Worm (Caenorhabditis elegans): ENCODE results near the gene plc-2.

The plc-2 gene

DNA sequence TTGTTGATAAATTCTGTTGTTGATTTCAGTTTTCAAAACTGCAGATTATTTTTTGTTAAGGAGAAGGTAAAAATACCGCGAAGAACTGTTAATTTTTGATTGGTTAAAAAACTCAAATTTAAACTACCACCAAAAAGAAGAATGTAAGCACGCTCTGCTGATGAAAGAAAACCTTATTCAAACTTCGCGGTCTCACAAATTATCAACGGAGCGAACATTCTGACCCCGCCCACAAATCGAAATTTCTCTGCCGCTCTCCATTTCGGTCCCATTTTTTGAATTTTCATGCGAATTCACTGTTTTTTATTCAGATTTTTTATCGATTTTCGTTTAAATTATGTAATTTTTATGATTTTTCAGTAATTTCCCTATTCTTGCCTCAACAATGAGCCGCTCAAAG, 2.8 kb upstream of the plc-2 start, which contains the start of gene cyn-3 (continued):
- TF ChIP-seq tra-1 (GFP tag; IDR thresholded peaks at IDR 0.05) = no peak
- TF ChIP-seq php-3 (GFP tag; IDR thresholded peaks at IDR 0.05) = no peak
- peak; percentile 2 for TF ChIP-seq ama-1 (optimal IDR thresholded peaks at IDR 0.05)
- peak; percentile 81 for TF ChIP-seq fkh-10 (GFP tag; optimal IDR thresholded peaks at IDR 0.05)
- no peak for TF ChIP-seq ztf-11 (tag; optimal IDR thresholded peaks at IDR 0.05)
- peak; percentile 32 to 94 for TF ChIP-seq lsy-2 (tag; optimal IDR thresholded peaks at IDR 0.05)
- TF ChIP-seq mep-1 (tag; optimal IDR thresholded peaks at IDR 0.05) = peak; percentile 86
- no peak for TF ChIP-seq Y105C5A.15 (GFP tag; IDR thresholded peaks at IDR 0.05)
- no peak for TF ChIP-seq nhr-10 (tag; optimal IDR thresholded peaks at IDR 0.05)
- no peak for TF ChIP-seq lin-29 (GFP tag; IDR thresholded peaks at IDR 0.05)
- peak; percentile 28 for TF ChIP-seq nhr-25 (tag; optimal IDR thresholded peaks at IDR 0.05; ENCODE audit: borderline replicate concordance, insufficient read depth)
- no peak for TF ChIP-seq lin-1 (GFP tag; IDR thresholded peaks at IDR 0.05)
- TF ChIP-seq lin-39 (tag; optimal IDR thresholded peaks at IDR 0.05) = no peak
- TF ChIP-seq F49E8.2 (tag; optimal IDR thresholded peaks at IDR 0.05; ENCODE audit: borderline replicate concordance) = no peak
- no peak for TF ChIP-seq mxl-3 (GFP tag; optimal IDR thresholded peaks at IDR 0.05)
- TF ChIP-seq jun-1 (tag; optimal IDR thresholded peaks at IDR 0.05) = no peak
- no peak for TF ChIP-seq madf-5 (GFP tag; IDR thresholded peaks at IDR 0.05)
- TF ChIP-seq Y75B8A.6 (GFP tag; IDR thresholded peaks at IDR 0.05) = no peak

DNA sequence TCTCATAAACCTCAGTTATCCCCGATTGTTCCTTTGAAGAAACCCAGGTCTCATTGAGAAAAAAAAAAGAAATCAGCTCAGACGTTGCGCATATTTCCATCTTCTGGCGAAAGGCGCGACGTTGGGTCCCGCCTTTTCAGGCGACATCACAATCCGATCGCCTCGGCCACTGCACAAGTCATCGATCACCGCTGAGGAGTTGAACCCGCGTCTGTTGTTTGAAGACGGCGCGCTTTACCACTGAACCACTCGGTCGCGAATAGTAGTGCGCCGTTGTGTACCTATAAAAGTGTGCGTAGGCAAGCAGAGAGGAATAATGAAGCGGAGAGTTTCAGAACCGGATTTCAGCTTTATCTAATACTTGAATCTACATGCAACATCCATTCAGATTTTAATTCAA, 1.5 kb upstream of the plc-2 start, which contains the start of gene Y75B12B.11:
Y75B12B.11 (plus strand) TSS at position 394 of the 400 bp plus-strand sequence.
- no peak for TF ChIP-seq ztf-11 (tag; optimal IDR thresholded peaks at IDR 0.05)
- peak; percentile 79 for TF ChIP-seq mdt-29 (GFP tag; IDR thresholded peaks at IDR 0.05)
- peak; percentile 98 for TF ChIP-seq F44E2.7 (GFP tag; IDR thresholded peaks at IDR 0.05)
- no peak for TF ChIP-seq mdl-1 (tag; optimal IDR thresholded peaks at IDR 0.05)
- TF ChIP-seq lin-15B (tag; optimal IDR thresholded peaks at IDR 0.05) = peak; percentile 34
- TF ChIP-seq hmg-1.1 (GFP tag; IDR thresholded peaks at IDR 0.05) = peak; percentile 92
- TF ChIP-seq snpc-1.2 (GFP tag; IDR thresholded peaks at IDR 0.05) = peak; percentile 94
- TF ChIP-seq lin-1 (GFP tag; IDR thresholded peaks at IDR 0.05) = peak; percentile 96
- TF ChIP-seq dmd-9 (GFP tag; IDR thresholded peaks at IDR 0.05) = peak; percentile 87
- TF ChIP-seq hlh-11 (tag; optimal IDR thresholded peaks at IDR 0.05) = peak; percentile 76
- TF ChIP-seq Y48G9A.11 (GFP tag; IDR thresholded peaks at IDR 0.05) = peak; percentile 91
- peak; percentile 95 for TF ChIP-seq ceh-44 (GFP tag; IDR thresholded peaks at IDR 0.05)
- no peak for TF ChIP-seq ZK546.5 (tag; optimal IDR thresholded peaks at IDR 0.05)
- peak; percentile 80 for TF ChIP-seq dmd-6 (GFP tag; IDR thresholded peaks at IDR 0.05)
- peak; percentile 91 for TF ChIP-seq daf-8 (GFP tag; IDR thresholded peaks at IDR 0.05)
- peak; percentile 42 for TF ChIP-seq ztf-7 (tag; optimal IDR thresholded peaks at IDR 0.05)
- TF ChIP-seq pha-4 (GFP tag; IDR thresholded peaks at IDR 0.05) = peak; percentile 97
- no peak for TF ChIP-seq pha-4 (tag; optimal IDR thresholded peaks at IDR 0.05)
- TF ChIP-seq nhr-48 (tag; optimal IDR thresholded peaks at IDR 0.05) = peak; percentile 83
- no peak for TF ChIP-seq zag-1 (tag; optimal IDR thresholded peaks at IDR 0.05)
- peak; percentile 95 for TF ChIP-seq tra-1 (GFP tag; IDR thresholded peaks at IDR 0.05)
- TF ChIP-seq aha-1 (tag) = peak; percentile 98
- peak; percentile 90 for TF ChIP-seq mxl-2 (GFP tag; conservative IDR thresholded peaks at IDR 0.05)
- peak; percentile 39 for TF ChIP-seq nhr-10 (tag; optimal IDR thresholded peaks at IDR 0.05)
- peak; percentile 80 for TF ChIP-seq rbr-2 (tag; optimal IDR thresholded peaks at IDR 0.05)
- TF ChIP-seq ceh-32 (tag; optimal IDR thresholded peaks at IDR 0.05; ENCODE audit: poor library complexity) = peak; percentile 65
- TF ChIP-seq ama-1 (optimal IDR thresholded peaks at IDR 0.05) = peak; percentile 82
- peak; percentile 45 for TF ChIP-seq nhr-25 (tag; optimal IDR thresholded peaks at IDR 0.05; ENCODE audit: borderline replicate concordance, insufficient read depth)
- peak; percentile 88 for TF ChIP-seq lir-3 (tag; optimal IDR thresholded peaks at IDR 0.05)
- TF ChIP-seq set-16 (GFP tag; IDR thresholded peaks at IDR 0.05) = peak; percentile 85
- peak; percentile 96 for TF ChIP-seq nhr-6 (tag; optimal IDR thresholded peaks at IDR 0.05)
- TF ChIP-seq saeg-2 (GFP tag; IDR thresholded peaks at IDR 0.05) = peak; percentile 92
- TF ChIP-seq mes-2 (tag; optimal IDR thresholded peaks at IDR 0.05; ENCODE audit: poor library complexity, severe bottlenecking) = peak; percentile 93
- peak; percentile 93 for TF ChIP-seq php-3 (GFP tag; IDR thresholded peaks at IDR 0.05)
- TF ChIP-seq spr-3 (GFP tag; optimal IDR thresholded peaks at IDR 0.05) = peak; percentile 93
- no peak for TF ChIP-seq ceh-82 (tag; optimal IDR thresholded peaks at IDR 0.05)
- TF ChIP-seq egl-27 (tag; optimal IDR thresholded peaks at IDR 0.05) = no peak
- peak; percentile 96 for TF ChIP-seq F49E8.2 (tag; optimal IDR thresholded peaks at IDR 0.05; ENCODE audit: borderline replicate concordance)
- TF ChIP-seq snpc-4 (tag; optimal IDR thresholded peaks at IDR 0.05) = no peak

Data from whole organism, L4 larva.